Fruit fly (Drosophila melanogaster) whole organism, embryonic: Measurements from ENCODE around the gene Hip14.
A peak's percentile ranks its signal among the peaks of the same experiment; 100 is the strongest.

Experiments
- ATbp ChIP-seq: fragments of 200-800 bp; sonication (Bioruptor generic); optimal IDR thresholded peaks from 2 replicates; lab custom pipeline; 2017; ENCODE audit warnings: missing biosample characterization, mild to moderate bottlenecking, missing genetic modification characterization, missing genetic modification reagents
- Asciz ChIP-seq: fragments of 200-800 bp; sonication (Bioruptor generic); optimal IDR thresholded peaks from 2 replicates; lab custom pipeline; 2017; ENCODE audit warnings: missing biosample characterization, mild to moderate bottlenecking, missing genetic modification characterization, missing genetic modification reagents
- Blimp-1 ChIP-seq: fragments of 200-800 bp; sonication (Bioruptor generic); optimal IDR thresholded peaks from 3 replicates; lab custom pipeline; 2018; ENCODE audit warnings: missing biosample characterization, missing genetic modification characterization, mild to moderate bottlenecking, moderate library complexity, missing genetic modification reagents
- CG11504 ChIP-seq: fragments of 200-800 bp; sonication (Bioruptor generic); optimal IDR thresholded peaks from 3 replicates; lab custom pipeline; 2019; ENCODE audit warnings: missing biosample characterization, mild to moderate bottlenecking, missing genetic modification characterization, moderate library complexity
- CG12236 ChIP-seq: fragments of 200-800 bp; sonication (Bioruptor generic); optimal IDR thresholded peaks from 2 replicates; lab custom pipeline; 2016; ENCODE audit warnings: missing biosample characterization, missing genetic modification characterization
- CG1233 ChIP-seq: fragments of 200-800 bp; sonication (Bioruptor generic); optimal IDR thresholded peaks from 4 replicates; lab custom pipeline; 2018; ENCODE audit warnings: missing biosample characterization, mild to moderate bottlenecking, missing genetic modification characterization
- CG13287 ChIP-seq: fragments of 200-800 bp; sonication (Bioruptor generic); IDR thresholded peaks from 2 replicates; pipeline ENCODE4 v1.3.6; 2022; ENCODE audit warnings: missing biosample characterization, missing genetic modification characterization; ENCODE audit not compliant: partially characterized antibody
- CG13894 ChIP-seq: fragments of 200-800 bp; sonication (Bioruptor generic); optimal IDR thresholded peaks from 3 replicates; lab custom pipeline; 2018; ENCODE audit warnings: missing biosample characterization, mild to moderate bottlenecking, missing genetic modification characterization, moderate library complexity
- CG14014 ChIP-seq: fragments of 200-800 bp; sonication (Bioruptor generic); IDR thresholded peaks from 2 replicates; pipeline ENCODE4 v1.3.6; 2022; ENCODE audit warnings: missing biosample characterization, missing genetic modification characterization
- CG15269 ChIP-seq: fragments of 200-800 bp; sonication (Bioruptor generic); optimal IDR thresholded peaks from 2 replicates; lab custom pipeline; 2018; ENCODE audit warnings: missing biosample characterization, mild to moderate bottlenecking, missing genetic modification characterization, moderate library complexity
- CG15601 ChIP-seq: fragments of 200-800 bp; sonication (Bioruptor generic); optimal IDR thresholded peaks from 3 replicates; lab custom pipeline; 2019; ENCODE audit warnings: missing biosample characterization, mild to moderate bottlenecking, missing genetic modification characterization, moderate library complexity
- CG17359 ChIP-seq: fragments of 200-800 bp; sonication (Bioruptor generic); optimal IDR thresholded peaks from 3 replicates; lab custom pipeline; 2018; ENCODE audit warnings: missing biosample characterization, mild to moderate bottlenecking, missing genetic modification characterization, moderate library complexity
- CG17385 ChIP-seq: fragments of 200-800 bp; sonication (Bioruptor generic); optimal IDR thresholded peaks from 3 replicates; lab custom pipeline; 2018; ENCODE audit warnings: missing biosample characterization, mild to moderate bottlenecking, missing genetic modification characterization
- CG17568 ChIP-seq: fragments of 200-800 bp; sonication (Bioruptor generic); optimal IDR thresholded peaks from 2 replicates; lab custom pipeline; 2018; ENCODE audit warnings: missing biosample characterization, mild to moderate bottlenecking, missing genetic modification characterization, moderate library complexity
- CG17802 ChIP-seq: fragments of 200-800 bp; sonication (Bioruptor generic); optimal IDR thresholded peaks from 2 replicates; lab custom pipeline; 2018; ENCODE audit warnings: missing biosample characterization, mild to moderate bottlenecking, missing genetic modification characterization, moderate library complexity
- CG2678 ChIP-seq: fragments of 200-800 bp; sonication (Bioruptor generic); optimal IDR thresholded peaks from 3 replicates; lab custom pipeline; 2019; ENCODE audit warnings: missing biosample characterization, mild to moderate bottlenecking, missing genetic modification characterization, moderate library complexity
- CG30403 ChIP-seq: fragments of 200-800 bp; sonication (Bioruptor generic); optimal IDR thresholded peaks from 3 replicates; lab custom pipeline; 2016; ENCODE audit warnings: missing biosample characterization, missing genetic modification characterization
- CG3407 ChIP-seq: fragments of 200-800 bp; sonication (Bioruptor generic); optimal IDR thresholded peaks from 2 replicates; lab custom pipeline; 2018; ENCODE audit warnings: missing biosample characterization, mild to moderate bottlenecking, missing genetic modification characterization
- CG4730 ChIP-seq: fragments of 200-800 bp; sonication (Bioruptor generic); IDR thresholded peaks from 2 replicates; pipeline ENCODE4 v1.3.6; 2022; ENCODE audit warnings: missing biosample characterization, missing genetic modification characterization
- CG6175 ChIP-seq: fragments of 200-800 bp; sonication (Bioruptor generic); IDR thresholded peaks from 3 replicates; pipeline ENCODE4 v1.3.6; 2022; ENCODE audit warnings: missing biosample characterization, missing genetic modification characterization
- CG6272 ChIP-seq: fragments of 200-800 bp; sonication (Bioruptor generic); IDR thresholded peaks from 2 replicates; pipeline ENCODE4 v1.3.6; 2022; ENCODE audit warnings: missing biosample characterization, missing genetic modification characterization
- CG6654 ChIP-seq: fragments of 200-800 bp; sonication (Bioruptor generic); optimal IDR thresholded peaks from 2 replicates; lab custom pipeline; 2017; ENCODE audit warnings: missing biosample characterization, mild to moderate bottlenecking, missing genetic modification characterization
- CG7271 ChIP-seq: fragments of 200-800 bp; sonication (Bioruptor generic); optimal IDR thresholded peaks from 2 replicates; lab custom pipeline; 2018; ENCODE audit warnings: missing biosample characterization, mild to moderate bottlenecking, missing genetic modification characterization, moderate library complexity
- CG8478 ChIP-seq: fragments of >200 bp; optimal IDR thresholded peaks from 2 replicates; lab custom pipeline; 2018
- CG9609 ChIP-seq: fragments of 200-800 bp; sonication (Bioruptor generic); optimal IDR thresholded peaks from 3 replicates; lab custom pipeline; 2016; ENCODE audit warnings: missing biosample characterization, missing genetic modification characterization
- Chrac-16 ChIP-seq: fragments of 200-800 bp; sonication (Bioruptor generic); optimal IDR thresholded peaks from 3 replicates; lab custom pipeline; 2016; ENCODE audit warnings: missing biosample characterization, missing genetic modification characterization
- ERR ChIP-seq: fragments of 200-800 bp; sonication (Bioruptor generic); optimal IDR thresholded peaks from 2 replicates; lab custom pipeline; 2016; ENCODE audit warnings: missing biosample characterization, missing genetic modification characterization
- PHDP ChIP-seq: fragments of 200-800 bp; sonication (Bioruptor generic); optimal IDR thresholded peaks from 3 replicates; lab custom pipeline; 2018; ENCODE audit warnings: missing biosample characterization, mild to moderate bottlenecking, missing genetic modification characterization, moderate library complexity
- Sox100B ChIP-seq: fragments of 200-800 bp; sonication (Bioruptor generic); optimal IDR thresholded peaks from 3 replicates; lab custom pipeline; 2018; ENCODE audit warnings: missing biosample characterization, mild to moderate bottlenecking, missing genetic modification characterization
- Sox102F ChIP-seq: fragments of 200-800 bp; sonication (Bioruptor generic); optimal IDR thresholded peaks from 2 replicates; lab custom pipeline; 2018; ENCODE audit warnings: missing biosample characterization, mild to moderate bottlenecking, missing genetic modification characterization, moderate library complexity
- bsh ChIP-seq, 2 experiments: fragments of 200-800 bp; sonication (Bioruptor generic); optimal IDR thresholded peaks; 2 replicates each; lab custom pipeline; 2017 to 2018; ENCODE audit warnings: mild to moderate bottlenecking in 2 of 2, missing biosample characterization in 2 of 2, missing genetic modification characterization in 2 of 2, moderate library complexity in 1 of 2
- caup ChIP-seq: fragments of 200-800 bp; sonication (Bioruptor generic); optimal IDR thresholded peaks from 3 replicates; lab custom pipeline; 2017; ENCODE audit warnings: missing biosample characterization, mild to moderate bottlenecking, missing genetic modification characterization, moderate library complexity; ENCODE audit not compliant: severe bottlenecking
- cg ChIP-seq: fragments of 200-800 bp; sonication (Bioruptor generic); optimal IDR thresholded peaks from 3 replicates; lab custom pipeline; 2019; ENCODE audit warnings: missing biosample characterization, mild to moderate bottlenecking, missing genetic modification characterization, moderate library complexity
- chif ChIP-seq, 2 experiments: fragments of 200-800 bp; sonication (Bioruptor generic); optimal IDR thresholded peaks; 3 replicates each; lab custom pipeline; 2016; ENCODE audit warnings: missing biosample characterization in 2 of 2, missing genetic modification characterization in 2 of 2
- ci ChIP-seq: fragments of 200-800 bp; sonication (Bioruptor generic); IDR thresholded peaks from 3 replicates; pipeline ENCODE4 v1.3.6; 2022; ENCODE audit warnings: missing biosample characterization, missing genetic modification characterization
- dmrt99B ChIP-seq: fragments of 200-800 bp; sonication (Bioruptor generic); optimal IDR thresholded peaks from 2 replicates; lab custom pipeline; 2018; ENCODE audit warnings: missing biosample characterization, mild to moderate bottlenecking, missing genetic modification characterization, moderate library complexity
- exex ChIP-seq: fragments of 200-800 bp; sonication (Bioruptor generic); optimal IDR thresholded peaks from 4 replicates; lab custom pipeline; 2018; ENCODE audit warnings: missing biosample characterization, mild to moderate bottlenecking, missing genetic modification characterization, moderate library complexity
- fd64A ChIP-seq: fragments of 200-800 bp; sonication (Bioruptor generic); optimal IDR thresholded peaks from 3 replicates; lab custom pipeline; 2018; ENCODE audit warnings: missing biosample characterization, mild to moderate bottlenecking, missing genetic modification characterization
- gem ChIP-seq: fragments of 200-800 bp; sonication (Bioruptor generic); optimal IDR thresholded peaks from 2 replicates; lab custom pipeline; 2019; ENCODE audit warnings: missing biosample characterization, mild to moderate bottlenecking, missing genetic modification characterization, moderate library complexity
- ken ChIP-seq: fragments of 200-800 bp; sonication (Bioruptor generic); IDR thresholded peaks from 3 replicates; pipeline ENCODE4 v1.3.6; 2022; ENCODE audit warnings: missing biosample characterization, missing genetic modification characterization
- lab ChIP-seq: fragments of 200-800 bp; sonication (Bioruptor generic); optimal IDR thresholded peaks from 3 replicates; lab custom pipeline; 2017; ENCODE audit warnings: missing biosample characterization, missing genetic modification characterization, mild to moderate bottlenecking, moderate library complexity, missing genetic modification reagents
- pnt ChIP-seq: fragments of 200-800 bp; sonication (Bioruptor generic); optimal IDR thresholded peaks from 3 replicates; lab custom pipeline; 2016; ENCODE audit warnings: missing biosample characterization, missing genetic modification characterization
- pum ChIP-seq: fragments of 200-800 bp; sonication (Bioruptor generic); optimal IDR thresholded peaks from 2 replicates; lab custom pipeline; 2016; ENCODE audit warnings: missing biosample characterization, missing genetic modification characterization
- sens ChIP-seq: fragments of 200-800 bp; sonication (Bioruptor generic); peaks from one replicate; lab custom pipeline; 2016; ENCODE audit warnings: missing biosample characterization, missing genetic modification characterization
- sim ChIP-seq: fragments of 200-800 bp; sonication (Bioruptor generic); IDR thresholded peaks from 2 replicates; pipeline ENCODE4 v1.3.6; 2022; ENCODE audit warnings: missing biosample characterization, missing genetic modification characterization
- sug ChIP-seq: fragments of 200-800 bp; optimal IDR thresholded peaks from 2 replicates; lab custom pipeline; 2019; ENCODE audit warnings: missing biosample characterization, mild to moderate bottlenecking, missing genetic modification characterization, moderate library complexity
- tup ChIP-seq: fragments of 200-800 bp; sonication (Bioruptor generic); optimal IDR thresholded peaks from 2 replicates; lab custom pipeline; 2016; ENCODE audit warnings: missing biosample characterization, mild to moderate bottlenecking, missing genetic modification characterization, moderate library complexity

The Hip14 gene

dm6 chr3L:16004401-16005237 is 16.6 kb downstream of the Hip14 start, which contains the start of the genes hzg and mRpS31 (continued):
- TF ChIP-seq CG7271 (tag; lab: Kevin White, UChicago) (no peak), ken (GFP tag; lab: Robert Waterston, UW) (0 out of 3 replicates have a peak, but pooled peaks have one; percentile 37), CG13287 (GFP tag; lab: Robert Waterston, UW) (peak; percentile 15; the same call in 1 of the 2 replicates), CG6272 (peak; percentile 51), CG15269 (tag; lab: Kevin White, UChicago) (peak; percentile 46), CG17568 (peak; percentile 58), pnt (peak; percentile 30), exex (tag; lab: Kevin White, UChicago) (peak; percentile 6), sug (peak; percentile 67), caup (GFP tag; lab: Kevin White, UChicago) (no peak), lab (GFP tag; lab: Kevin White, UChicago) (peak; percentile 31), CG30403 (GFP tag; lab: Kevin White, UChicago) (peak; percentile 74), ci (no peak), CG6175 (no peak), CG4730 (GFP tag; lab: Robert Waterston, UW) (no peak), CG17802 (tag; lab: Kevin White, UChicago) (no peak), CG17385 (GFP tag; lab: Kevin White, UChicago) (peak; percentile 26), CG14014 (GFP tag; lab: Robert Waterston, UW) (no peak), CG12236 (no peak), cg (GFP tag; lab: Kevin White, UChicago) (peak; percentile 62), sim (no peak), CG8478 (lab: Kevin White, UChicago) (no peak)
- TF ChIP-seq, all 482 proteins: peak for 232

dm6 chr3L:16010176-16010575 is 22.1 kb downstream of the Hip14 start:
- TF ChIP-seq ATbp (peak; percentile 33), CG15601 (tag; lab: Kevin White, UChicago) (peak; percentile 12), CG6654 (GFP tag; lab: Kevin White, UChicago) (no peak), CG2678 (tag; lab: Kevin White, UChicago) (peak; percentile 1), CG1233 (GFP tag; lab: Kevin White, UChicago) (peak; percentile 4), Asciz (GFP tag; lab: Kevin White, UChicago) (peak; percentile 46), gem (tag; lab: Kevin White, UChicago) (peak; percentile 3), Blimp-1 (GFP tag; lab: Kevin White, UChicago) (peak; percentile 24), CG17359 (tag; lab: Kevin White, UChicago) (peak; percentile 51), Sox100B (GFP tag; lab: Kevin White, UChicago) (peak; percentile 44), tup (GFP tag; lab: Kevin White, UChicago) (no peak), dmrt99B (tag; lab: Kevin White, UChicago) (no peak), ci (peak; percentile 46; the same call in 1 of the 3 replicates), bsh (GFP tag; optimal IDR thresholded peaks at IDR 0.05; lab: Kevin White, UChicago) (peak in 1 of 2 experiments; percentile 16), CG11504 (tag; lab: Kevin White, UChicago) (peak; percentile 5), chif (GFP tag; optimal IDR thresholded peaks at IDR 0.05; lab: Kevin White, UChicago) (no peak), PHDP (peak; percentile 18), CG9609 (GFP tag; lab: Kevin White, UChicago) (no peak), ERR (GFP tag; lab: Kevin White, UChicago) (no peak), CG13894 (tag; lab: Kevin White, UChicago) (no peak), sens (GFP tag; lab: Kevin White, UChicago) (peak; percentile 70), Sox102F (no peak), pum (GFP tag; lab: Kevin White, UChicago) (no peak), CG3407 (GFP tag; lab: Kevin White, UChicago) (peak; percentile 29), Chrac-16 (GFP tag; lab: Kevin White, UChicago) (no peak), fd64A (GFP tag; lab: Kevin White, UChicago) (peak; percentile 24)
